Fruit fly (Drosophila melanogaster): ENCODE measurements around the gene bcn92.

DNA sequence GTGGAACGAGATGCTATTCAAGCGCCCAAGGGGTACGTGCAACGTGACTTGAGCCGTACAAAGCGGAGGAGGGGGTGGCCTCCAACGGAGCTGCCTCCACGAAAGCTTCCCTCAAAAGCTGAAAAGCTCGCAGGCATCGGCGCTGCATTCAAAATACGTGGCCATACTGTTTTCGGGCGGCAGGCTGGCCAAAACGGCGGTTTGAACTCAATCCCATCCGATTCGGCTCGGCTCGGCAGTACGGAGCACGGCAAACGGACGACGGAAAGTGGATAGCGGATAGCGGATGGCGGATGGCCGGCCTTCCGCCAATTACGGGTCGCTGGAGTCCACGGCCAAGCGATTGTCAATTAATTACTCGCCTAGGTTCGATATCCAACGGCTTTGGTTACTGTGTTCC, 39.4 kb upstream of the bcn92 start, which contains the start of gene Mct1:
- TF ChIP-seq Hnf4 (GFP tag; optimal IDR thresholded peaks at IDR 0.05) (no peak), h (GFP tag; optimal IDR thresholded peaks at IDR 0.05) (no peak), Vsx2 (GFP tag; optimal IDR thresholded peaks at IDR 0.05; ENCODE audit: partially characterized antibody) (no peak), Sp1 (GFP tag; optimal IDR thresholded peaks at IDR 0.05) (no peak), sv (GFP tag; optimal IDR thresholded peaks at IDR 0.05) (no peak), psq (GFP tag; optimal IDR thresholded peaks at IDR 0.05) (no peak), CG32264 (GFP tag; optimal IDR thresholded peaks at IDR 0.05) (no peak), pan (optimal IDR thresholded peaks at IDR 0.05) (no peak), Abd-B (GFP tag; optimal IDR thresholded peaks at IDR 0.05) (no peak), usp (GFP tag; optimal IDR thresholded peaks at IDR 0.05) (no peak), dsf (GFP tag; optimal IDR thresholded peaks at IDR 0.05; ENCODE audit: borderline replicate concordance) (no peak), N (GFP tag; optimal IDR thresholded peaks at IDR 0.05) (no peak)

Data from whole organism, wandering third instar larva.